Worm (Caenorhabditis elegans) whole organism, young adult: ENCODE data around the gene F40F8.3.

Experiments used
- F23B12.7 ChIP-seq: sonication (generic microtip); optimal IDR thresholded peaks from 2 replicates; lab custom pipeline; 2017; ENCODE audit warnings: missing genetic modification characterization, mild to moderate bottlenecking, missing compliant biosample characterization, antibody characterized with exemption, moderate library complexity; ENCODE audit not compliant: insufficient read depth
- akir-1 ChIP-seq: fragments of 200-800 bp; sonication (Bioruptor generic); optimal IDR thresholded peaks from 2 replicates; lab custom pipeline; 2018; ENCODE audit warnings: mild to moderate bottlenecking, missing genetic modification characterization, moderate library complexity, missing compliant biosample characterization
- attf-5 ChIP-seq: fragments of 200-800 bp; sonication (Bioruptor generic); optimal IDR thresholded peaks from 2 replicates; lab custom pipeline; 2018; ENCODE audit warnings: mild to moderate bottlenecking, missing genetic modification characterization, missing compliant biosample characterization
- ccch-3 ChIP-seq: fragments of 200-800 bp; sonication (Bioruptor generic); optimal IDR thresholded peaks from 2 replicates; lab custom pipeline; 2018; ENCODE audit warnings: mild to moderate bottlenecking, missing genetic modification characterization, missing compliant biosample characterization
- cebp-1 ChIP-seq, 2 experiments: fragments of 200-800 bp in 1 of 2; sonication (Bioruptor generic) in 1 of 2; sonication (generic microtip) in 1 of 2; IDR thresholded peaks in 1 of 2; optimal IDR thresholded peaks in 1 of 2; 2 replicates each; pipeline versions ENCODE4 v1.3.6 to Lab custom; 2017 to 2022; ENCODE audit warnings: missing compliant biosample characterization in 2 of 2, missing genetic modification characterization in 2 of 2, mild to moderate bottlenecking in 1 of 2, missing genetic modification reagents in 1 of 2, moderate library complexity in 1 of 2
- dpl-1 ChIP-seq: fragments of 150-350 bp; optimal IDR thresholded peaks from 2 replicates; lab custom pipeline; 2014; ENCODE audit warnings: missing biosample characterization, missing genetic modification reagents, missing genetic modification characterization
- hmg-1.2 ChIP-seq: fragments of 200-800 bp; sonication (Bioruptor generic); IDR thresholded peaks from 2 replicates; pipeline ENCODE4 v1.3.6; 2022; ENCODE audit warnings: missing genetic modification reagents, missing genetic modification characterization, missing compliant biosample characterization
- madf-10 ChIP-seq: sonication (generic microtip); optimal IDR thresholded peaks from 2 replicates; lab custom pipeline; 2016; ENCODE audit warnings: mild to moderate bottlenecking, missing genetic modification characterization, missing compliant biosample characterization
- nfyb-1 ChIP-seq: fragments of 200-800 bp; sonication (Bioruptor generic); IDR thresholded peaks from 2 replicates; pipeline ENCODE4 v1.3.6; 2022; ENCODE audit warnings: missing genetic modification reagents, missing genetic modification characterization, missing compliant biosample characterization
- somi-1 ChIP-seq: fragments of 200-800 bp; sonication (Bioruptor generic); optimal IDR thresholded peaks from 2 replicates; lab custom pipeline; 2018; ENCODE audit warnings: mild to moderate bottlenecking, missing genetic modification characterization, missing compliant biosample characterization

DNA sequence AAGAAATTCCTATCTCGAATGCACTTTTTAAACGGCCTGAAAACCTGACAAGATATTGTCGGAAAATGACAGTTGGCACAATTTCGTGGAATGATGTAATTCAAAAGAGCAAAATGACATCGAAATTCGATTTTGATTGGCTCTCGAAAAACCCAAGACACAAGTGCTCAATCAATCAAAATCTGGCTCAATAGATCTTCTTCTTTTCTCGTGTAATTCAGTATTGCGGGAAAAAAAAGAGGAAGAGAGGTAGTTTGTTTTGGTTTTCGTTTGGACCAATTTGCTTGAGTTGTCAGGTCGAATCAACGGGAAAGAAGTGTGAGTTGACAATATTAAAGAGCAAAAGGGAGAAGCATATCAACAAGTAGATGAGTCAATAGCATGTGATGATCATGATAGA lies 6.7 kb downstream of the F40F8.3 start:
- TF ChIP-seq akir-1: no peak
- no peak for TF ChIP-seq cebp-1 (GFP tag; IDR thresholded peaks at IDR 0.05; lab: Robert Waterston, UW)
- no peak for TF ChIP-seq cebp-1 (tag; optimal IDR thresholded peaks at IDR 0.05; lab: Kevin White, UChicago)
- TF ChIP-seq madf-10: no peak
- TF ChIP-seq ccch-3 (GFP tag; lab: Kevin White, UChicago): no peak
- TF ChIP-seq nfyb-1 (GFP tag; lab: Robert Waterston, UW): no peak
- TF ChIP-seq attf-5 (GFP tag; lab: Kevin White, UChicago): no peak
- TF ChIP-seq somi-1 (GFP tag; lab: Kevin White, UChicago): no peak
- TF ChIP-seq dpl-1: no peak
- TF ChIP-seq hmg-1.2 (GFP tag; lab: Robert Waterston, UW): no peak
- no peak for TF ChIP-seq F23B12.7 (tag; lab: Kevin White, UChicago)
